Worm (Caenorhabditis elegans) whole organism, L3 larva: ENCODE results near the gene C14A11.2.

Source experiments
- fkh-10 ChIP-seq: sonication (generic microtip); optimal IDR thresholded peaks from 2 replicates; lab custom pipeline; 2017; ENCODE audit warnings: missing biosample characterization, missing genetic modification reagents, missing genetic modification characterization
- nhr-12 ChIP-seq: fragments of 150-350 bp; optimal IDR thresholded peaks from 2 replicates; lab custom pipeline; 2014; ENCODE audit warnings: missing biosample characterization, missing genetic modification characterization
- nhr-25 ChIP-seq: sonication (generic microtip); optimal IDR thresholded peaks from 2 replicates; lab custom pipeline; 2017; ENCODE audit warnings: missing biosample characterization, missing genetic modification characterization
- snpc-4 ChIP-seq: fragments of 150-350 bp; optimal IDR thresholded peaks from 2 replicates; lab custom pipeline; 2014; ENCODE audit warnings: missing biosample characterization, missing genetic modification characterization
- ztf-4 ChIP-seq: fragments of 150-350 bp; optimal IDR thresholded peaks from 2 replicates; lab custom pipeline; 2014; ENCODE audit warnings: missing biosample characterization, missing genetic modification characterization

DNA sequence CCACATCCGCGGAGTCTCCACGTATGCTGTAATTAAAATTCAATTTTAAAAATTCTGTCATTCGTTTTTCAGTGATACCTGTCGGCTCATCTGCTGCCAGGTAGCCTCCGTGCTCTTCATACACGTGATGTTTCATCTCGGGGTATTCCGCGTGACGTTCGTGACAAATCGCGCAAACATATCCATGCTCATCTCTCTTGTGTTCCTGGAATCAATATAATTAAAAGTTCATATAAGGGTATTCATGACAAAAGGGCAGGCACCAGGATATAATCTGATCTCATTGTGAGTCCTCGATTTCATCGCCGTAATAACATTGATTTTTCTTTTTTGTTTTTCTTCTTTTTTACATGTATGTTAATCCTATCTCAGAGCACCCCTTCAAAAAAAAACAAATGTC lies 51.1 kb downstream of the C14A11.2 start:
- TF ChIP-seq snpc-4 (tag; lab: Kevin White, UChicago) (no peak), nhr-12 (no peak), ztf-4 (tag; lab: Kevin White, UChicago) (no peak), fkh-10 (no peak), nhr-25 (tag; lab: Kevin White, UChicago) (no peak)
